Worm (Caenorhabditis elegans) whole organism, L4 larva: Measurements from ENCODE around the gene pkc-3.

Source experiments
- F10B5.3 ChIP-seq: sonication (generic microtip); optimal IDR thresholded peaks from 2 replicates; lab custom pipeline; 2016; ENCODE audit warnings: mild to moderate bottlenecking, missing genetic modification characterization, missing compliant biosample characterization
- ama-1 ChIP-seq: fragments of 150-350 bp; optimal IDR thresholded peaks from 2 replicates; lab custom pipeline; 2014; ENCODE audit warnings: inconsistent platforms, mixed read lengths
- ces-1 ChIP-seq: fragments of 150-350 bp; sonication (generic microtip); optimal IDR thresholded peaks from 4 replicates; lab custom pipeline; 2014; ENCODE audit warnings: missing biosample characterization, missing genetic modification reagents, missing genetic modification characterization
- fos-1 ChIP-seq: fragments of 150-350 bp; optimal IDR thresholded peaks from 2 replicates; lab custom pipeline; 2014; ENCODE audit warnings: missing biosample characterization, missing genetic modification characterization
- hif-1 ChIP-seq, 2 experiments: sonication (generic microtip); optimal IDR thresholded peaks; 2 replicates each; lab custom pipeline; 2016 to 2017; ENCODE audit warnings: missing compliant biosample characterization in 2 of 2, missing genetic modification characterization in 2 of 2, missing genetic modification reagents in 2 of 2, missing genotype in 2 of 2, mild to moderate bottlenecking in 1 of 2
- nhr-25 ChIP-seq: sonication (generic microtip); optimal IDR thresholded peaks from 2 replicates; lab custom pipeline; 2017; ENCODE audit warnings: missing genetic modification characterization, mild to moderate bottlenecking, missing compliant biosample characterization, antibody characterized with exemption, moderate library complexity, borderline replicate concordance; ENCODE audit not compliant: insufficient read depth
- php-3 ChIP-seq: fragments of 200-800 bp; sonication (Bioruptor generic); IDR thresholded peaks from 2 replicates; pipeline ENCODE4 v1.3.6; 2022; ENCODE audit warnings: missing genetic modification reagents, missing genetic modification characterization, missing compliant biosample characterization
- unc-62 ChIP-seq, 3 experiments: fragments of 150-350 bp in 1 of 3; sonication (generic microtip); optimal IDR thresholded peaks in 2 of 3; peaks in 1 of 3; 1 replicate in 1 of 3; 2 replicates in 2 of 3; lab custom pipeline; 2014 to 2017; ENCODE audit warnings: missing biosample characterization in 3 of 3, missing genetic modification characterization in 3 of 3, missing genetic modification reagents in 3 of 3, missing genotype in 1 of 3
- zag-1 ChIP-seq: fragments of 150-350 bp; optimal IDR thresholded peaks from 2 replicates; lab custom pipeline; 2014; ENCODE audit warnings: missing biosample characterization, missing genetic modification characterization
- zip-2 ChIP-seq: fragments of 150-350 bp; optimal IDR thresholded peaks from 2 replicates; lab custom pipeline; 2014; ENCODE audit warnings: missing biosample characterization, missing genetic modification characterization

ce11 chrII:5339547-5339946 lies 40.3 kb upstream of the pkc-3 start:
- TF ChIP-seq nhr-25 (tag; lab: Kevin White, UChicago) (no peak), php-3 (GFP tag; lab: Robert Waterston, UW) (no peak), zag-1 (tag; lab: Kevin White, UChicago) (no peak), ces-1 (GFP tag; lab: Kevin White, UChicago) (no peak), F10B5.3 (tag; lab: Kevin White, UChicago) (no peak), hif-1 (tag; optimal IDR thresholded peaks at IDR 0.05; lab: Kevin White, UChicago) (no peak), ama-1 (no peak), fos-1 (tag; lab: Kevin White, UChicago) (no peak), zip-2 (no peak), unc-62 (GFP tag; optimal IDR thresholded peaks at IDR 0.05 in 1 of 2; lab: Kevin White, UChicago) (peak in 1 of 2 experiments; percentile 81), unc-62 (tag; optimal IDR thresholded peaks at IDR 0.05; lab: Kevin White, UChicago) (no peak)
